Fruit fly (Drosophila melanogaster) whole organism: ENCODE measurements around the gene D19A.

Experiments used
- CG8478 ChIP-seq: fragments of >200 bp; optimal IDR thresholded peaks from 2 replicates; lab custom pipeline; 2018; ENCODE audit warnings: inconsistent platforms
- Dll ChIP-seq: fragments of >200 bp; optimal IDR thresholded peaks from 2 replicates; lab custom pipeline; 2017
- EcR ChIP-seq, 2 experiments: fragments of >200 bp; optimal IDR thresholded peaks; 2 replicates each; lab custom pipeline; 2017; ENCODE audit warnings: missing biosample characterization in 2 of 2, missing genetic modification characterization in 2 of 2, missing genetic modification reagents in 2 of 2
- pan ChIP-seq: fragments of >200 bp; optimal IDR thresholded peaks from 2 replicates; lab custom pipeline; 2017
- psq ChIP-seq: fragments of >200 bp; optimal IDR thresholded peaks from 2 replicates; lab custom pipeline; 2017
- usp ChIP-seq: fragments of >200 bp; optimal IDR thresholded peaks from 2 replicates; lab custom pipeline; 2017; ENCODE audit warnings: missing biosample characterization, missing genetic modification characterization, mixed read lengths

dm6 chr3L:6159863-6160262, 29.1 kb downstream of the D19A start:
- TF ChIP-seq pan (lab: Kevin White, UChicago) (no peak), usp (GFP tag; lab: Kevin White, UChicago) (no peak), CG8478 (lab: Kevin White, UChicago) (no peak), Dll (no peak), psq (lab: Kevin White, UChicago) (no peak), EcR (GFP tag; optimal IDR thresholded peaks at IDR 0.05; lab: Kevin White, UChicago) (no peak)
